Worm (Caenorhabditis elegans): Measurements from ENCODE around the gene F16G10.6.
A peak's percentile ranks its signal among the peaks of the same experiment; 100 is the strongest.

The F16G10.6 gene

ce11 chrII:2330462-2330861, 47.2 kb downstream of the F16G10.6 start:
- peak; percentile 63 for TF ChIP-seq flt-1 (GFP tag; IDR thresholded peaks at IDR 0.05)
- TF ChIP-seq ztf-29 (GFP tag; IDR thresholded peaks at IDR 0.05) = no peak

ce11 chrII:2328963-2329442, 48.6 kb downstream of the F16G10.6 start, which contains the start of the genes ZK1240.8 and ZK1240.1:
ZK1240.8 (minus strand) TSS chrII:2329063.
ZK1240.1 (plus strand) TSS chrII:2329392.
- TF ChIP-seq med-1 (GFP tag; optimal IDR thresholded peaks at IDR 0.05; ENCODE audit: insufficient read depth) (no peak), ztf-23 (GFP tag; IDR thresholded peaks at IDR 0.05) (no peak), ztf-29 (GFP tag; IDR thresholded peaks at IDR 0.05) (no peak), tab-1 (GFP tag; IDR thresholded peaks at IDR 0.05) (no peak), cog-1 (tag; optimal IDR thresholded peaks at IDR 0.05) (no peak), T22C8.4 (GFP tag; IDR thresholded peaks at IDR 0.05) (no peak), flt-1 (GFP tag; IDR thresholded peaks at IDR 0.05) (no peak), klf-2 (GFP tag; conservative IDR thresholded peaks at IDR 0.05) (no peak), ref-1 (GFP tag; conservative IDR thresholded peaks at IDR 0.05) (no peak)
